Worm (Caenorhabditis elegans) whole organism, L3 larva: Measurements from ENCODE around the gene ran-5.

ENCODE experiments used
- ama-1 ChIP-seq: fragments of 150-350 bp; optimal IDR thresholded peaks from 2 replicates; lab custom pipeline; 2018
- elt-2 ChIP-seq: sonication (generic microtip); optimal IDR thresholded peaks from 2 replicates; lab custom pipeline; 2016; ENCODE audit warnings: missing genetic modification reagents, mild to moderate bottlenecking, missing genetic modification characterization, missing compliant biosample characterization
- fkh-10 ChIP-seq: sonication (generic microtip); optimal IDR thresholded peaks from 2 replicates; lab custom pipeline; 2017; ENCODE audit warnings: missing biosample characterization, missing genetic modification reagents, missing genetic modification characterization
- jun-1 ChIP-seq: fragments of 150-350 bp; optimal IDR thresholded peaks from 2 replicates; lab custom pipeline; 2014; ENCODE audit warnings: missing biosample characterization, missing genetic modification reagents, missing genetic modification characterization
- pha-4 ChIP-seq: fragments of 150-350 bp; optimal IDR thresholded peaks from 2 replicates; lab custom pipeline; 2014; ENCODE audit warnings: missing biosample characterization, missing genetic modification reagents, missing genetic modification characterization

DNA sequence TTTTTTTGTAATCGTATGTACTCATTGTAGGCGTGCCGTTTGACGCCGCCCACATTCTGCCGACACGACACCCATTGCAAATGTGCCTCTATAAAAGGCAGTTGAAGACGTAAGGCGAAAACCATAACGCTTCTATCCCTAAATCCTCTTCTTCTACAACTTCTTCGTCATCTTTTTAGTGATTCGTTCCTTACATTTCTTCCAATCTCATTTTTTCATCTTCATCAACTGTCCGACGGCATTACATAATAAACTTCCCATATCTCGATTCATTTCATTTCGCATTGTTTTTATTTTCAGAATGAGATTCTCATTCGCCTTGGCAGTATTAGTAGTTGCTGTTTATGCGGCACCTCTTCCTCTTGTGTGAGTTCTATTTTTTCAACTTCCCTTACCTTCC lies 27.6 kb upstream of the ran-5 start, which contains the start of gene ZK84.1:
- TF ChIP-seq ama-1 (lab: Kevin White, UChicago) (no peak), elt-2 (tag; lab: Kevin White, UChicago) (no peak), jun-1 (tag; lab: Kevin White, UChicago) (no peak), fkh-10 (GFP tag; lab: Kevin White, UChicago) (no peak), pha-4 (tag; lab: Kevin White, UChicago) (no peak)
